Fruit fly (Drosophila melanogaster) S2 (cell line): ENCODE measurements around the gene CG9288.

ENCODE experiments used
- CG8478 ChIP-seq: fragments of >200 bp; optimal IDR thresholded peaks from 2 replicates; lab custom pipeline; 2018
- CTCF ChIP-seq, 2 experiments: fragments of >200 bp; optimal IDR thresholded peaks; 2 replicates each; lab custom pipeline; 2018

- no peak for TF ChIP-seq CTCF (optimal IDR thresholded peaks at IDR 0.05; lab: Kevin White, UChicago)
- no peak for TF ChIP-seq CG8478
Measured at dm6 chr3R:13785895-13786294, 6.5 kb downstream of the CG9288 start.
